Fruit fly (Drosophila melanogaster) whole organism, embryonic: Measurements from ENCODE around the gene Blm.

Source experiments
- Bdp1 ChIP-seq: fragments of 200-800 bp; sonication (Bioruptor generic); optimal IDR thresholded peaks from 3 replicates; lab custom pipeline; 2016; ENCODE audit warnings: missing biosample characterization, missing genetic modification characterization
- CG10959 ChIP-seq: fragments of 200-800 bp; sonication (Bioruptor generic); IDR thresholded peaks from 2 replicates; pipeline ENCODE4 v1.3.6; 2022; ENCODE audit warnings: missing biosample characterization, missing genetic modification characterization
- CG11247 ChIP-seq: fragments of 200-800 bp; sonication (Bioruptor generic); IDR thresholded peaks from 2 replicates; pipeline ENCODE4 v1.3.6; 2022; ENCODE audit warnings: missing biosample characterization, missing genetic modification characterization
- CG12219 ChIP-seq: fragments of 200-800 bp; sonication (Bioruptor generic); optimal IDR thresholded peaks from 3 replicates; lab custom pipeline; 2018; ENCODE audit warnings: missing biosample characterization, mild to moderate bottlenecking, missing genetic modification characterization
- CG12236 ChIP-seq: fragments of 200-800 bp; sonication (Bioruptor generic); optimal IDR thresholded peaks from 2 replicates; lab custom pipeline; 2016; ENCODE audit warnings: missing biosample characterization, missing genetic modification characterization
- CG12744 ChIP-seq: fragments of 200-800 bp; sonication (Bioruptor generic); optimal IDR thresholded peaks from 2 replicates; lab custom pipeline; 2016; ENCODE audit warnings: missing biosample characterization, missing genetic modification characterization
- CG14050 ChIP-seq: fragments of 200-800 bp; sonication (Bioruptor generic); IDR thresholded peaks from 3 replicates; pipeline ENCODE4 v1.3.6; 2022; ENCODE audit warnings: missing biosample characterization, missing genetic modification characterization
- CG15011 ChIP-seq: fragments of 200-800 bp; sonication (Bioruptor generic); optimal IDR thresholded peaks from 3 replicates; lab custom pipeline; 2018; ENCODE audit warnings: missing biosample characterization, mild to moderate bottlenecking, missing genetic modification characterization
- CG1529 ChIP-seq: fragments of 200-800 bp; sonication (Bioruptor generic); optimal IDR thresholded peaks from 3 replicates; lab custom pipeline; 2018; ENCODE audit warnings: missing biosample characterization, missing genetic modification characterization
- CG15514 ChIP-seq: fragments of 200-800 bp; sonication (Bioruptor generic); optimal IDR thresholded peaks from 3 replicates; lab custom pipeline; 2017; ENCODE audit warnings: missing biosample characterization, missing genetic modification characterization, mild to moderate bottlenecking, moderate library complexity, missing genetic modification reagents
- CG16813 ChIP-seq: fragments of 200-800 bp; sonication (Bioruptor generic); IDR thresholded peaks from 3 replicates; pipeline ENCODE4 v1.3.6; 2022; ENCODE audit warnings: missing biosample characterization, missing genetic modification characterization; ENCODE audit not compliant: partially characterized antibody
- CG16863 ChIP-seq: fragments of 200-800 bp; sonication (Bioruptor generic); optimal IDR thresholded peaks from 3 replicates; lab custom pipeline; 2016; ENCODE audit warnings: missing biosample characterization, missing genetic modification characterization
- CG17361 ChIP-seq: fragments of 200-800 bp; sonication (Bioruptor generic); IDR thresholded peaks from 3 replicates; pipeline ENCODE4 v1.3.6; 2022; ENCODE audit warnings: missing biosample characterization, missing genetic modification characterization
- CG17829 ChIP-seq: fragments of 200-800 bp; optimal IDR thresholded peaks from 2 replicates; lab custom pipeline; 2019; ENCODE audit warnings: missing biosample characterization, mild to moderate bottlenecking, missing genetic modification characterization, moderate library complexity
- CG18764 ChIP-seq: fragments of 200-800 bp; sonication (Bioruptor generic); optimal IDR thresholded peaks from 3 replicates; lab custom pipeline; 2016; ENCODE audit warnings: missing biosample characterization, missing genetic modification characterization
- CG3847 ChIP-seq: fragments of 200-800 bp; sonication (Bioruptor generic); IDR thresholded peaks from 2 replicates; pipeline ENCODE4 v1.3.6; 2022; ENCODE audit warnings: missing biosample characterization, missing genetic modification characterization
- CG5953 ChIP-seq: fragments of 200-800 bp; sonication (Bioruptor generic); IDR thresholded peaks from 2 replicates; pipeline ENCODE4 v1.3.6; 2022; ENCODE audit warnings: missing biosample characterization, missing genetic modification characterization
- CG9817 ChIP-seq: fragments of 200-800 bp; sonication (Bioruptor generic); optimal IDR thresholded peaks from 2 replicates; lab custom pipeline; 2018; ENCODE audit warnings: missing biosample characterization, mild to moderate bottlenecking, missing genetic modification characterization, moderate library complexity
- Dek ChIP-seq: fragments of 200-800 bp; sonication (Bioruptor generic); optimal IDR thresholded peaks from 3 replicates; lab custom pipeline; 2019; ENCODE audit warnings: missing biosample characterization, mild to moderate bottlenecking, missing genetic modification characterization, moderate library complexity
- Dll ChIP-seq: fragments of 200-800 bp; sonication (Bioruptor generic); IDR thresholded peaks from 4 replicates; pipeline ENCODE4 v1.3.6; 2022; ENCODE audit warnings: missing biosample characterization, missing genetic modification characterization; ENCODE audit not compliant: partially characterized antibody
- ERR ChIP-seq: fragments of 200-800 bp; sonication (Bioruptor generic); optimal IDR thresholded peaks from 2 replicates; lab custom pipeline; 2016; ENCODE audit warnings: missing biosample characterization, missing genetic modification characterization
- Ets65A ChIP-seq: fragments of 200-800 bp; sonication (Bioruptor generic); peaks from one replicate; lab custom pipeline; 2016; ENCODE audit warnings: missing biosample characterization, missing genetic modification characterization
- H15 ChIP-seq: fragments of 200-800 bp; sonication (Bioruptor generic); IDR thresholded peaks from 3 replicates; pipeline ENCODE4 v1.3.6; 2022; ENCODE audit warnings: missing biosample characterization, missing genetic modification characterization
- H2.0 ChIP-seq: fragments of 200-800 bp; sonication (Bioruptor generic); IDR thresholded peaks from 2 replicates; pipeline ENCODE4 v1.3.6; 2022; ENCODE audit warnings: missing biosample characterization, missing genetic modification characterization
- Hr78 ChIP-seq, 2 experiments: fragments of 200-800 bp in 1 of 2; fragments of >200 bp in 1 of 2; sonication (Bioruptor generic) in 1 of 2; optimal IDR thresholded peaks; 2 replicates each; lab custom pipeline; 2017 to 2019; ENCODE audit warnings: missing biosample characterization in 2 of 2, missing genetic modification characterization in 2 of 2, mild to moderate bottlenecking in 1 of 2, moderate library complexity in 1 of 2
- Mad ChIP-seq: fragments of 200-800 bp; sonication (Bioruptor generic); optimal IDR thresholded peaks from 2 replicates; lab custom pipeline; 2016; ENCODE audit warnings: missing biosample characterization, missing genetic modification characterization
- Max ChIP-seq: fragments of 200-800 bp; sonication (Bioruptor generic); optimal IDR thresholded peaks from 2 replicates; lab custom pipeline; 2016; ENCODE audit warnings: missing biosample characterization, mild to moderate bottlenecking, missing genetic modification characterization
- NFAT ChIP-seq: fragments of 200-800 bp; sonication (Bioruptor generic); IDR thresholded peaks from 2 replicates; pipeline ENCODE4 v1.3.6; 2022; ENCODE audit warnings: missing biosample characterization, missing genetic modification characterization
- Neu2 ChIP-seq: fragments of 200-800 bp; sonication (Bioruptor generic); optimal IDR thresholded peaks from 3 replicates; lab custom pipeline; 2016; ENCODE audit warnings: missing biosample characterization, missing genetic modification characterization, borderline replicate concordance
- Nf-YA ChIP-seq: fragments of 200-800 bp; sonication (Bioruptor generic); IDR thresholded peaks from 2 replicates; pipeline ENCODE4 v1.3.6; 2022; ENCODE audit warnings: missing biosample characterization, missing genetic modification characterization
- Rfx ChIP-seq: fragments of 200-800 bp; sonication (Bioruptor generic); IDR thresholded peaks from 2 replicates; pipeline ENCODE4 v1.3.6; 2022; ENCODE audit warnings: missing biosample characterization, missing genetic modification characterization
- Sin3A ChIP-seq: fragments of >200 bp; optimal IDR thresholded peaks from 2 replicates; lab custom pipeline; 2018
- Vsx1 ChIP-seq: fragments of 200-800 bp; sonication (Bioruptor generic); optimal IDR thresholded peaks from 2 replicates; lab custom pipeline; 2017; ENCODE audit warnings: missing biosample characterization, mild to moderate bottlenecking, missing genetic modification characterization, missing genetic modification reagents
- ab ChIP-seq: fragments of 200-800 bp; sonication (Bioruptor generic); optimal IDR thresholded peaks from 2 replicates; lab custom pipeline; 2016; ENCODE audit warnings: missing biosample characterization, missing genetic modification characterization
- ap ChIP-seq: fragments of 200-800 bp; sonication (Bioruptor generic); IDR thresholded peaks from 2 replicates; pipeline ENCODE4 v1.3.6; 2022; ENCODE audit warnings: missing biosample characterization, missing genetic modification characterization
- cas ChIP-seq: fragments of 200-800 bp; sonication (Bioruptor generic); IDR thresholded peaks from 2 replicates; pipeline ENCODE4 v1.3.6; 2022; ENCODE audit warnings: missing biosample characterization, missing genetic modification characterization
- chif ChIP-seq, 2 experiments: fragments of 200-800 bp; sonication (Bioruptor generic); optimal IDR thresholded peaks; 3 replicates each; lab custom pipeline; 2016; ENCODE audit warnings: missing biosample characterization in 2 of 2, missing genetic modification characterization in 2 of 2
- chm ChIP-seq: fragments of 200-800 bp; sonication (Bioruptor generic); IDR thresholded peaks from 2 replicates; pipeline ENCODE4 v1.3.6; 2022; ENCODE audit warnings: missing biosample characterization, missing genetic modification characterization
- dmrt99B ChIP-seq: fragments of 200-800 bp; sonication (Bioruptor generic); optimal IDR thresholded peaks from 2 replicates; lab custom pipeline; 2018; ENCODE audit warnings: missing biosample characterization, mild to moderate bottlenecking, missing genetic modification characterization, moderate library complexity
- gcm2 ChIP-seq: fragments of 200-800 bp; sonication (Bioruptor generic); optimal IDR thresholded peaks from 2 replicates; lab custom pipeline; 2016; ENCODE audit warnings: missing biosample characterization, missing genetic modification characterization
- jigr1 ChIP-seq: fragments of 200-800 bp; sonication (Bioruptor generic); IDR thresholded peaks from 3 replicates; pipeline ENCODE4 v1.3.6; 2022; ENCODE audit warnings: missing biosample characterization, missing genetic modification characterization
- knrl ChIP-seq: fragments of 200-800 bp; sonication (Bioruptor generic); IDR thresholded peaks from 3 replicates; pipeline ENCODE4 v1.3.6; 2022; ENCODE audit warnings: missing biosample characterization, missing genetic modification characterization; ENCODE audit not compliant: partially characterized antibody
- nmo ChIP-seq: fragments of 200-800 bp; sonication (Bioruptor generic); optimal IDR thresholded peaks from 2 replicates; lab custom pipeline; 2018; ENCODE audit warnings: missing biosample characterization, mild to moderate bottlenecking, missing genetic modification characterization, moderate library complexity
- prd ChIP-seq, 3 experiments: fragments of >200 bp in 2 of 3; fragments of 200-800 bp in 1 of 3; sonication (Bioruptor generic) in 1 of 3; optimal IDR thresholded peaks in 2 of 3; IDR thresholded peaks in 1 of 3; 2 replicates in 2 of 3; 3 replicates in 1 of 3; pipeline versions ENCODE4 v1.3.6 to Lab custom; 2017 to 2022; ENCODE audit warnings: missing biosample characterization in 1 of 3, missing genetic modification characterization in 1 of 3
- pzg ChIP-seq: fragments of 200-800 bp; sonication (Bioruptor generic); optimal IDR thresholded peaks from 3 replicates; lab custom pipeline; 2018; ENCODE audit warnings: missing biosample characterization, mild to moderate bottlenecking, missing genetic modification characterization, moderate library complexity
- scrt ChIP-seq: fragments of 200-800 bp; sonication (Bioruptor generic); optimal IDR thresholded peaks from 2 replicates; lab custom pipeline; 2018; ENCODE audit warnings: missing biosample characterization, mild to moderate bottlenecking, missing genetic modification characterization, moderate library complexity
- tna ChIP-seq: fragments of 200-800 bp; sonication (Bioruptor generic); IDR thresholded peaks from 2 replicates; pipeline ENCODE4 v1.3.6; 2022; ENCODE audit warnings: missing biosample characterization, missing genetic modification characterization; ENCODE audit not compliant: partially characterized antibody
- vvl ChIP-seq: fragments of 200-800 bp; sonication (Bioruptor generic); IDR thresholded peaks from 2 replicates; pipeline ENCODE4 v1.3.6; 2022; ENCODE audit warnings: missing biosample characterization, missing genetic modification characterization
- z ChIP-seq: fragments of 200-800 bp; sonication (Bioruptor generic); IDR thresholded peaks from 3 replicates; pipeline ENCODE4 v1.3.6; 2022; ENCODE audit warnings: missing biosample characterization, missing genetic modification characterization

Gene Blm

dm6 chr3R:11779357-11780018 is 37.9 kb upstream of the Blm start (continued):
- TF ChIP-seq Hr78 (GFP tag; optimal IDR thresholded peaks at IDR 0.05; lab: Kevin White, UChicago) (peak in 1 of 2 experiments; percentile 14), vvl (GFP tag; lab: Robert Waterston, UW) (peak; percentile 75; the same call in 1 of the 2 replicates), Max (GFP tag; lab: Kevin White, UChicago) (peak; percentile 72), Sin3A (no peak), ap (GFP tag; lab: Robert Waterston, UW) (peak; percentile 58), H15 (GFP tag; lab: Robert Waterston, UW) (0 out of 3 replicates have a peak, but pooled peaks have one; percentile 30), CG17829 (tag; lab: Kevin White, UChicago) (peak; percentile 71), CG15011 (GFP tag; lab: Kevin White, UChicago) (peak; percentile 46), CG1529 (peak; percentile 76), gcm2 (GFP tag; lab: Kevin White, UChicago) (peak; percentile 3), CG12236 (GFP tag; lab: Kevin White, UChicago) (peak; percentile 46), pzg (GFP tag; lab: Kevin White, UChicago) (no peak), Dll (GFP tag; lab: Robert Waterston, UW) (no peak), CG14050 (peak; percentile 34; the same call in 1 of the 3 replicates), Dek (peak; percentile 42), Neu2 (GFP tag; lab: Kevin White, UChicago) (no peak), scrt (GFP tag; lab: Kevin White, UChicago) (peak; percentile 52), CG12219 (peak; percentile 38), NFAT (GFP tag; lab: Robert Waterston, UW) (no peak), CG12744 (peak; percentile 12), CG9817 (tag; lab: Kevin White, UChicago) (peak; percentile 5), CG17361 (peak; percentile 50; the same call in 1 of the 3 replicates), cas (GFP tag; lab: Robert Waterston, UW) (no peak), Ets65A (GFP tag; lab: Kevin White, UChicago) (peak; percentile 88), Vsx1 (GFP tag; lab: Kevin White, UChicago) (peak; percentile 41), CG5953 (GFP tag; lab: Robert Waterston, UW) (peak; percentile 50; the same call in 1 of the 2 replicates), CG16813 (GFP tag; lab: Robert Waterston, UW) (no peak), CG15514 (GFP tag; lab: Kevin White, UChicago) (no peak), CG10959 (GFP tag; lab: Robert Waterston, UW) (peak; percentile 72), chm (GFP tag; lab: Robert Waterston, UW) (peak; percentile 39; the same call in 1 of the 2 replicates), Nf-YA (GFP tag; lab: Robert Waterston, UW) (no peak), nmo (GFP tag; lab: Kevin White, UChicago) (peak; percentile 95), tna (no peak), CG11247 (GFP tag; lab: Robert Waterston, UW) (no peak), ERR (no peak), CG16863 (GFP tag; lab: Kevin White, UChicago) (peak; percentile 59), knrl (GFP tag; lab: Robert Waterston, UW) (no peak), Rfx (GFP tag; lab: Robert Waterston, UW) (no peak), CG3847 (GFP tag; lab: Robert Waterston, UW) (no peak), prd (optimal IDR thresholded peaks at IDR 0.05; lab: Kevin White, UChicago) (no peak), prd (GFP tag; IDR thresholded peaks at IDR 0.05; lab: Robert Waterston, UW) (peak; percentile 77), H2.0 (GFP tag; lab: Robert Waterston, UW) (peak; percentile 41; the same call in 1 of the 2 replicates), Bdp1 (peak; percentile 41), chif (GFP tag; optimal IDR thresholded peaks at IDR 0.05; lab: Kevin White, UChicago) (peak; percentile 66 to 84), CG18764 (GFP tag; lab: Kevin White, UChicago) (peak; percentile 60), jigr1 (peak; percentile 32; the same call in 1 of the 3 replicates), dmrt99B (peak; percentile 74), z (GFP tag; lab: Robert Waterston, UW) (no peak), Mad (GFP tag; lab: Kevin White, UChicago) (peak; percentile 56), ab (GFP tag; lab: Kevin White, UChicago) (peak; percentile 22)
